Worm (Caenorhabditis elegans) whole organism, mixed stage, embryonic: ENCODE data around the gene irld-19.

ENCODE experiments used
- M03D4.4 ChIP-seq: sonication (generic microtip); optimal IDR thresholded peaks from 2 replicates; lab custom pipeline; 2017; ENCODE audit warnings: mild to moderate bottlenecking, missing genetic modification characterization, missing compliant biosample characterization
- bed-3 ChIP-seq: fragments of 200-800 bp; sonication (Bioruptor generic); optimal IDR thresholded peaks from 3 replicates; lab custom pipeline; 2018; ENCODE audit warnings: mild to moderate bottlenecking, missing genetic modification characterization, moderate library complexity, missing compliant biosample characterization
- blmp-1 ChIP-seq: fragments of 150-350 bp; optimal IDR thresholded peaks from 2 replicates; lab custom pipeline; 2014; ENCODE audit warnings: missing biosample characterization, missing genetic modification characterization
- ceh-39 ChIP-seq: fragments of 150-350 bp; optimal IDR thresholded peaks from 2 replicates; lab custom pipeline; 2014; ENCODE audit warnings: missing biosample characterization, missing genetic modification characterization
- ceh-83 ChIP-seq: fragments of 200-800 bp; sonication (Bioruptor generic); optimal IDR thresholded peaks from 2 replicates; lab custom pipeline; 2018; ENCODE audit warnings: mild to moderate bottlenecking, missing genetic modification characterization, missing compliant biosample characterization
- ces-1 ChIP-seq: fragments of 150-350 bp; optimal IDR thresholded peaks from 2 replicates; lab custom pipeline; 2014; ENCODE audit warnings: missing biosample characterization, missing genetic modification reagents, missing genetic modification characterization
- cnd-1 ChIP-seq: fragments of 200-800 bp; sonication (Bioruptor generic); optimal IDR thresholded peaks from 2 replicates; lab custom pipeline; 2018; ENCODE audit warnings: mild to moderate bottlenecking, missing genetic modification characterization, missing compliant biosample characterization
- drap-1 ChIP-seq: fragments of 200-800 bp; sonication (Bioruptor generic); optimal IDR thresholded peaks from 3 replicates; lab custom pipeline; 2018; ENCODE audit warnings: mild to moderate bottlenecking, missing genetic modification characterization, missing compliant biosample characterization
- elt-1 ChIP-seq: sonication (generic microtip); optimal IDR thresholded peaks from 2 replicates; lab custom pipeline; 2017; ENCODE audit warnings: missing genetic modification characterization, mild to moderate bottlenecking, missing compliant biosample characterization, antibody characterized with exemption, moderate library complexity, borderline replicate concordance; ENCODE audit not compliant: insufficient read depth
- elt-3 ChIP-seq: fragments of 150-350 bp; optimal IDR thresholded peaks from 2 replicates; lab custom pipeline; 2014; ENCODE audit warnings: missing biosample characterization, missing genetic modification characterization
- flh-1 ChIP-seq: fragments of 200-800 bp; sonication (Bioruptor generic); optimal IDR thresholded peaks from 2 replicates; lab custom pipeline; 2018; ENCODE audit warnings: mild to moderate bottlenecking, missing genetic modification characterization, moderate library complexity, missing compliant biosample characterization
- ham-2 ChIP-seq: fragments of 200-800 bp; sonication (Bioruptor generic); optimal IDR thresholded peaks from 2 replicates; lab custom pipeline; 2018; ENCODE audit warnings: mild to moderate bottlenecking, missing genetic modification characterization, missing compliant biosample characterization
- hlh-1 ChIP-seq: fragments of 150-350 bp; optimal IDR thresholded peaks from 2 replicates; lab custom pipeline; 2014; ENCODE audit warnings: missing biosample characterization, missing genetic modification reagents, missing genetic modification characterization
- lin-32 ChIP-seq: fragments of 200-800 bp; sonication (Bioruptor generic); optimal IDR thresholded peaks from 2 replicates; lab custom pipeline; 2018; ENCODE audit warnings: mild to moderate bottlenecking, missing genetic modification characterization, missing compliant biosample characterization
- lsy-2 ChIP-seq: fragments of 150-350 bp; optimal IDR thresholded peaks from 2 replicates; lab custom pipeline; 2014; ENCODE audit warnings: missing biosample characterization, missing genetic modification characterization
- mab-5 ChIP-seq: fragments of 150-350 bp; optimal IDR thresholded peaks from 2 replicates; lab custom pipeline; 2014; ENCODE audit warnings: missing biosample characterization, missing genetic modification characterization
- mep-1 ChIP-seq: fragments of 150-350 bp; optimal IDR thresholded peaks from 2 replicates; lab custom pipeline; 2017; ENCODE audit warnings: missing biosample characterization, missing genetic modification reagents, missing genetic modification characterization, inconsistent platforms
- mls-2 ChIP-seq: sonication (generic microtip); optimal IDR thresholded peaks from 2 replicates; lab custom pipeline; 2016; ENCODE audit warnings: mild to moderate bottlenecking, missing genetic modification characterization, moderate library complexity, missing compliant biosample characterization
- nhr-12 ChIP-seq: fragments of 150-350 bp; optimal IDR thresholded peaks from 2 replicates; lab custom pipeline; 2014; ENCODE audit warnings: missing biosample characterization, missing genetic modification characterization
- nhr-2 ChIP-seq: fragments of 150-350 bp; optimal IDR thresholded peaks from 2 replicates; lab custom pipeline; 2014; ENCODE audit warnings: missing biosample characterization, missing genetic modification characterization
- nhr-237 ChIP-seq: fragments of 150-350 bp; optimal IDR thresholded peaks from 2 replicates; lab custom pipeline; 2014; ENCODE audit warnings: missing biosample characterization, missing genetic modification characterization
- nhr-28 ChIP-seq: fragments of 150-350 bp; optimal IDR thresholded peaks from 2 replicates; lab custom pipeline; 2014; ENCODE audit warnings: missing biosample characterization, missing genetic modification characterization
- nhr-76 ChIP-seq: sonication (generic microtip); optimal IDR thresholded peaks from 2 replicates; lab custom pipeline; 2017; ENCODE audit warnings: missing biosample characterization, missing genetic modification characterization
- pha-4 ChIP-seq: fragments of 150-350 bp; optimal IDR thresholded peaks from 2 replicates; lab custom pipeline; 2018; ENCODE audit warnings: missing biosample characterization, missing genetic modification reagents, missing genetic modification characterization
- sem-2 ChIP-seq: fragments of 200-800 bp; sonication (Bioruptor generic); optimal IDR thresholded peaks from 2 replicates; lab custom pipeline; 2018; ENCODE audit warnings: mild to moderate bottlenecking, missing genetic modification characterization, missing compliant biosample characterization
- sptf-1 ChIP-seq: sonication (generic microtip); optimal IDR thresholded peaks from 2 replicates; lab custom pipeline; 2017; ENCODE audit warnings: mild to moderate bottlenecking, missing genetic modification characterization, moderate library complexity, missing compliant biosample characterization
- tbx-8 ChIP-seq: fragments of 200-800 bp; sonication (Bioruptor generic); optimal IDR thresholded peaks from 2 replicates; lab custom pipeline; 2018; ENCODE audit warnings: mild to moderate bottlenecking, missing genetic modification characterization, moderate library complexity, missing compliant biosample characterization
- unc-120 ChIP-seq: sonication (generic microtip); optimal IDR thresholded peaks from 2 replicates; lab custom pipeline; 2017; ENCODE audit warnings: missing genetic modification characterization, missing compliant biosample characterization; ENCODE audit not compliant: poor library complexity, severe bottlenecking
- unc-39 ChIP-seq: fragments of 150-350 bp; optimal IDR thresholded peaks from 2 replicates; lab custom pipeline; 2014; ENCODE audit warnings: missing biosample characterization, missing genetic modification characterization
- unc-62 ChIP-seq: fragments of 150-350 bp; optimal IDR thresholded peaks from 2 replicates; lab custom pipeline; 2014; ENCODE audit warnings: missing biosample characterization, missing genetic modification reagents, missing genetic modification characterization
- zip-8 ChIP-seq: fragments of 150-350 bp; optimal IDR thresholded peaks from 2 replicates; lab custom pipeline; 2014; ENCODE audit warnings: missing biosample characterization, missing genetic modification characterization

irld-19 gene

ce11 chrIII:12750831-12751230 lies 13.3 kb downstream of the irld-19 start, which contains the start of the genes irld-60 and irld-20:
Gene irld-60, minus strand, starts transcription at chrIII:12750931.
Gene irld-20, plus strand, starts transcription at chrIII:12751109.
- TF ChIP-seq ceh-39 (tag; lab: Kevin White, UChicago) = no peak

ce11 chrIII:12746369-12746855 lies 17.7 kb downstream of the irld-19 start, which contains the start of gene Y111B2A.21:
Gene Y111B2A.21, plus strand, starts transcription at chrIII:12746419.
- no peak for TF ChIP-seq lin-32 (GFP tag; lab: Kevin White, UChicago)
- TF ChIP-seq unc-39 (tag; lab: Kevin White, UChicago) = no peak
- no peak for TF ChIP-seq sptf-1 (tag; lab: Kevin White, UChicago)
- no peak for TF ChIP-seq drap-1 (GFP tag; lab: Kevin White, UChicago)
- TF ChIP-seq elt-1 (tag; lab: Kevin White, UChicago) = no peak
- TF ChIP-seq mab-5 (tag; lab: Kevin White, UChicago) = no peak
- no peak for TF ChIP-seq ham-2
- no peak for TF ChIP-seq nhr-237 (tag; lab: Kevin White, UChicago)
- no peak for TF ChIP-seq blmp-1 (tag; lab: Kevin White, UChicago)
- no peak for TF ChIP-seq M03D4.4 (tag; lab: Kevin White, UChicago)
- no peak for TF ChIP-seq nhr-28 (tag; lab: Kevin White, UChicago)
- no peak for TF ChIP-seq hlh-1 (tag; lab: Kevin White, UChicago)
- no peak for TF ChIP-seq ces-1 (GFP tag; lab: Kevin White, UChicago)
- no peak for TF ChIP-seq pha-4
- no peak for TF ChIP-seq bed-3 (GFP tag; lab: Kevin White, UChicago)
- TF ChIP-seq mls-2 (tag; lab: Kevin White, UChicago) = no peak

DNA sequence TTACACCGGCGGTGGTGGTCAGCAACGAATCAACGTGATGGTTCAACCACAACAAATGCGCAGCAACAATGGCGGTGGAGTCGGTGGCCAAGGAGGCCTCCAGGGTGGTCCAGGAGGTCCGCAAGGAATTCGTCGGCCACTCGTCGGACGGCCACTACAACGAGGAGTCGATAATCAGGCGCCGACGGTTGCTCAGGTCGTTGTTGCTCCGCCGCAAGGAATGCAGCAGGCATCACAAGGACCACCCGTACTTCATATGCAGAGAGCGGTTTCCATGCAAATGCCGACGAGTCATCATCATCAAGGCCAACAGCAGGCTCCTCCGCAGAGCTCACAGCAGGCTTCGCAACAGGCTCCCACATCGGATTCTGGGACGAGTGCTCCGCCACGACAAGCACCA lies 20.6 kb downstream of the irld-19 start:
- TF ChIP-seq ham-2 (no peak), mls-2 (tag; lab: Kevin White, UChicago) (no peak), drap-1 (GFP tag; lab: Kevin White, UChicago) (no peak), nhr-28 (tag; lab: Kevin White, UChicago) (no peak), cnd-1 (no peak), tbx-8 (no peak), ceh-39 (tag; lab: Kevin White, UChicago) (no peak), unc-120 (tag; lab: Kevin White, UChicago) (no peak), nhr-2 (tag; lab: Kevin White, UChicago) (no peak), lin-32 (GFP tag; lab: Kevin White, UChicago) (no peak), unc-39 (tag; lab: Kevin White, UChicago) (no peak), blmp-1 (tag; lab: Kevin White, UChicago) (no peak), flh-1 (GFP tag; lab: Kevin White, UChicago) (no peak), unc-62 (GFP tag; lab: Kevin White, UChicago) (no peak)

ce11 chrIII:12740313-12740712 lies 23.8 kb downstream of the irld-19 start:
- no peak for TF ChIP-seq ces-1 (GFP tag; lab: Kevin White, UChicago)
- TF ChIP-seq sem-2 (GFP tag; lab: Kevin White, UChicago) = no peak
- TF ChIP-seq zip-8 (tag; lab: Kevin White, UChicago) = no peak
- no peak for TF ChIP-seq flh-1 (GFP tag; lab: Kevin White, UChicago)
- no peak for TF ChIP-seq nhr-76 (tag; lab: Kevin White, UChicago)
- no peak for TF ChIP-seq lin-32 (GFP tag; lab: Kevin White, UChicago)
- TF ChIP-seq mep-1 (tag; lab: Kevin White, UChicago) = no peak
- no peak for TF ChIP-seq elt-1 (tag; lab: Kevin White, UChicago)
- no peak for TF ChIP-seq lsy-2 (tag; lab: Kevin White, UChicago)
- TF ChIP-seq drap-1 (GFP tag; lab: Kevin White, UChicago) = no peak
- no peak for TF ChIP-seq mab-5 (tag; lab: Kevin White, UChicago)
- TF ChIP-seq nhr-12 (tag; lab: Kevin White, UChicago) = no peak
- TF ChIP-seq ceh-39 (tag; lab: Kevin White, UChicago) = no peak
- TF ChIP-seq unc-39 (tag; lab: Kevin White, UChicago) = no peak
- no peak for TF ChIP-seq elt-3 (tag; lab: Kevin White, UChicago)
- no peak for TF ChIP-seq ceh-83
- no peak for TF ChIP-seq unc-120 (tag; lab: Kevin White, UChicago)
- no peak for TF ChIP-seq sptf-1 (tag; lab: Kevin White, UChicago)
- TF ChIP-seq mls-2 (tag; lab: Kevin White, UChicago) = no peak
